Worm (Caenorhabditis elegans): ENCODE results near the gene frh-1.

DNA sequence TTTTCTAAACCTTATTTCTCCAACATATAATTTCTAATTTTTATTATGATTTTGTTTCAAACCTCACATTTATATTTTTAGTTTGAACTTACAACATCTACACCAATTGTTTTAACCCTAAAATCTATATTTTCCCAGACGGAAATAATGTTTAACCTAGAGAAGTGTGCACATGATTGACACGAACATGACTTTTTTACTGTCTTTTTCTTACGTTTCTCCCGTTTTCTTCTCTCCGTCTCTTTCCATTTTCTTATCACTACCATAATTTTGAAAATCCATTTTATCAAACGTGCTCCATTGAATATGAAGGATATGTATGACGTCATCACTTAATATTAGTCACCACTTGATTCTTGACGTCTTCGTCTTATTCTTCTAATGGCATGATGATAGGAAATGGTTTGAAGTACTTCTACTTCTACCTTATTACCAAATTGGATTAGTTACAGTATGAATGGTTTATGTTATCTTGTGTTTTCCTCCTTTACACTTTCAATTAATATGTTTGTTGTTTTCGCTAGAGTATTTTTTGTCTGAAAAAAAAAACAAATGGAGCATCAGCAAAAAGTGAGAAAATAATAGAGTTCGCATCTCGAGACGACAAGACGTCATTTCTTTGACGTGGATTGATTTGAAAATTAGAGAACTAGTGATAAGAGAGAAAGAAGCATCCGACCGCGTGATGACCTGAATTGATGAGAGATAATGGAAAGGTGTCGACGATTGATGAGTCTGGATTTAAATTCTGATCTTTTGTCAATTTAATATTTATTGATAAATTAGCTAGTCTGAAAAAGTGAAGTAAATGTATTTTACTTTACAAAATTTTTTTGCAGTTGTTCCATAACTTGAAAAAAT, 14.9 kb downstream of the frh-1 start:
- no peak for TF ChIP-seq egl-5 (tag; optimal IDR thresholded peaks at IDR 0.05)
- TF ChIP-seq unc-62 (GFP tag; optimal IDR thresholded peaks at IDR 0.05), result no peak
- TF ChIP-seq sea-2 (GFP tag; optimal IDR thresholded peaks at IDR 0.05), result no peak
- no peak for TF ChIP-seq ceh-82 (tag; optimal IDR thresholded peaks at IDR 0.05)
- peak; percentile 30 for TF ChIP-seq pha-4 (tag; optimal IDR thresholded peaks at IDR 0.05)
- no peak for TF ChIP-seq ama-1 (optimal IDR thresholded peaks at IDR 0.05)
- TF ChIP-seq R02D3.7 (tag; optimal IDR thresholded peaks at IDR 0.05), result no peak
